Worm (Caenorhabditis elegans) whole organism, L4 larva: Measurements from ENCODE around the gene his-62.

Experiments
- F26F4.8 ChIP-seq: fragments of 200-800 bp; sonication (Bioruptor generic); conservative IDR thresholded peaks from 2 replicates; pipeline ENCODE4 v1.3.6; 2022; ENCODE audit warnings: missing genetic modification characterization, missing compliant biosample characterization
- F44E2.7 ChIP-seq: fragments of 200-800 bp; sonication (Bioruptor generic); IDR thresholded peaks from 2 replicates; pipeline ENCODE4 v2.1.2; 2022; ENCODE audit warnings: missing genetic modification characterization, missing compliant biosample characterization
- F49E8.2 ChIP-seq: sonication (generic microtip); optimal IDR thresholded peaks from 2 replicates; lab custom pipeline; 2016; ENCODE audit warnings: missing compliant biosample characterization, mild to moderate bottlenecking, missing genetic modification characterization, borderline replicate concordance
- T20F7.1 ChIP-seq: fragments of 200-800 bp; sonication (Bioruptor generic); optimal IDR thresholded peaks from 2 replicates; lab custom pipeline; 2018; ENCODE audit warnings: mild to moderate bottlenecking, missing genetic modification characterization, missing compliant biosample characterization
- Y105C5A.15 ChIP-seq: fragments of 200-800 bp; sonication (Bioruptor generic); IDR thresholded peaks from 2 replicates; pipeline ENCODE4 v1.3.6; 2022; ENCODE audit warnings: missing genetic modification characterization, missing compliant biosample characterization
- ZK337.2 ChIP-seq: fragments of 200-800 bp; sonication (Bioruptor generic); IDR thresholded peaks from 2 replicates; pipeline ENCODE4 v1.3.6; 2022; ENCODE audit warnings: missing genetic modification reagents, missing genetic modification characterization, missing compliant biosample characterization
- ZK546.5 ChIP-seq, 2 experiments: sonication (generic microtip); optimal IDR thresholded peaks; 2 replicates each; lab custom pipeline; 2017; ENCODE audit warnings: missing biosample characterization in 2 of 2, missing genetic modification characterization in 2 of 2
- aha-1 ChIP-seq: fragments of 150-350 bp; peaks from one replicate; lab custom pipeline; 2014; ENCODE audit warnings: missing biosample characterization, missing genetic modification characterization
- arid-1 ChIP-seq: fragments of 200-800 bp; sonication (Bioruptor generic); conservative IDR thresholded peaks from 2 replicates; pipeline ENCODE4 v1.3.6; 2022; ENCODE audit warnings: missing genetic modification reagents, missing genetic modification characterization, missing compliant biosample characterization
- ceh-28 ChIP-seq: fragments of 150-350 bp; optimal IDR thresholded peaks from 2 replicates; lab custom pipeline; 2014; ENCODE audit warnings: missing biosample characterization, missing genetic modification reagents, missing genetic modification characterization
- ces-1 ChIP-seq: fragments of 150-350 bp; sonication (generic microtip); optimal IDR thresholded peaks from 4 replicates; lab custom pipeline; 2014; ENCODE audit warnings: missing biosample characterization, missing genetic modification reagents, missing genetic modification characterization
- cey-2 ChIP-seq: sonication (generic microtip); optimal IDR thresholded peaks from 3 replicates; lab custom pipeline; 2017; ENCODE audit warnings: missing genetic modification characterization, mild to moderate bottlenecking, missing compliant biosample characterization, antibody characterized with exemption, borderline replicate concordance; ENCODE audit not compliant: insufficient read depth
- daf-12 ChIP-seq: fragments of 150-350 bp; optimal IDR thresholded peaks from 2 replicates; lab custom pipeline; 2014; ENCODE audit warnings: missing biosample characterization, missing genetic modification reagents, missing genetic modification characterization
- daf-8 ChIP-seq: fragments of 200-800 bp; sonication (Bioruptor generic); IDR thresholded peaks from 2 replicates; pipeline ENCODE4 v1.3.6; 2022; ENCODE audit warnings: missing genetic modification characterization, missing compliant biosample characterization
- dmd-8 ChIP-seq: fragments of 200-800 bp; sonication (Bioruptor generic); IDR thresholded peaks from 2 replicates; pipeline ENCODE4 v1.3.6; 2022; ENCODE audit warnings: missing genetic modification characterization, missing compliant biosample characterization
- egl-27 ChIP-seq: sonication (generic microtip); optimal IDR thresholded peaks from 3 replicates; lab custom pipeline; 2017; ENCODE audit warnings: missing biosample characterization, missing genetic modification reagents, missing genetic modification characterization
- hif-1 ChIP-seq, 2 experiments: sonication (generic microtip); optimal IDR thresholded peaks; 2 replicates each; lab custom pipeline; 2016 to 2017; ENCODE audit warnings: missing compliant biosample characterization in 2 of 2, missing genetic modification characterization in 2 of 2, missing genetic modification reagents in 2 of 2, missing genotype in 2 of 2, mild to moderate bottlenecking in 1 of 2
- hlh-30 ChIP-seq: sonication (generic microtip); optimal IDR thresholded peaks from 2 replicates; lab custom pipeline; 2017; ENCODE audit warnings: antibody characterized with exemption, mild to moderate bottlenecking, missing genetic modification characterization, missing compliant biosample characterization; ENCODE audit not compliant: insufficient read depth
- lim-7 ChIP-seq: fragments of 200-800 bp; sonication (Bioruptor generic); IDR thresholded peaks from 2 replicates; pipeline ENCODE4 v1.3.6; 2022; ENCODE audit warnings: missing genetic modification characterization, missing compliant biosample characterization
- lin-29 ChIP-seq: fragments of 200-800 bp; sonication (Bioruptor generic); IDR thresholded peaks from 2 replicates; pipeline ENCODE4 v1.3.6; 2022; ENCODE audit warnings: missing genetic modification reagents, missing genetic modification characterization, missing compliant biosample characterization
- lin-39 ChIP-seq: fragments of 150-350 bp; optimal IDR thresholded peaks from 2 replicates; lab custom pipeline; 2014; ENCODE audit warnings: missing biosample characterization, missing genetic modification reagents, missing genetic modification characterization
- mdl-1 ChIP-seq, 2 experiments: fragments of 150-350 bp in 1 of 2; sonication (generic microtip) in 1 of 2; optimal IDR thresholded peaks; 2 replicates each; lab custom pipeline; 2014 to 2017; ENCODE audit warnings: missing biosample characterization in 2 of 2, missing genetic modification characterization in 2 of 2
- mep-1 ChIP-seq: fragments of 150-350 bp; sonication (generic microtip); optimal IDR thresholded peaks from 3 replicates; lab custom pipeline; 2014; ENCODE audit warnings: missing biosample characterization, missing genetic modification characterization
- mxl-3 ChIP-seq: fragments of 200-800 bp; sonication (Bioruptor generic); optimal IDR thresholded peaks from 2 replicates; lab custom pipeline; 2018; ENCODE audit warnings: mild to moderate bottlenecking, missing genetic modification characterization, missing compliant biosample characterization
- nhr-10 ChIP-seq: fragments of 150-350 bp; optimal IDR thresholded peaks from 2 replicates; lab custom pipeline; 2014; ENCODE audit warnings: missing biosample characterization, missing genetic modification characterization
- nhr-11 ChIP-seq: fragments of 150-350 bp; optimal IDR thresholded peaks from 2 replicates; lab custom pipeline; 2014; ENCODE audit warnings: missing biosample characterization, missing genetic modification characterization
- nhr-111 ChIP-seq: fragments of 200-800 bp; sonication (Bioruptor generic); optimal IDR thresholded peaks from 2 replicates; lab custom pipeline; 2018; ENCODE audit warnings: mild to moderate bottlenecking, missing genetic modification characterization, missing compliant biosample characterization
- nhr-237 ChIP-seq: sonication (generic microtip); optimal IDR thresholded peaks from 2 replicates; lab custom pipeline; 2017; ENCODE audit warnings: missing biosample characterization, missing genetic modification characterization
- nhr-28 ChIP-seq: fragments of 150-350 bp; optimal IDR thresholded peaks from 2 replicates; lab custom pipeline; 2014; ENCODE audit warnings: missing biosample characterization, missing genetic modification characterization
- nhr-41 ChIP-seq: fragments of 200-800 bp; sonication (Bioruptor generic); IDR thresholded peaks from 2 replicates; pipeline ENCODE4 v1.3.6; 2022; ENCODE audit warnings: missing genetic modification reagents, missing genetic modification characterization, missing compliant biosample characterization
- nhr-42 ChIP-seq: fragments of 200-800 bp; sonication (Bioruptor generic); IDR thresholded peaks from 2 replicates; pipeline ENCODE4 v1.3.6; 2022; ENCODE audit warnings: missing genetic modification characterization, missing compliant biosample characterization
- nhr-48 ChIP-seq: sonication (generic microtip); optimal IDR thresholded peaks from 2 replicates; lab custom pipeline; 2016; ENCODE audit warnings: mild to moderate bottlenecking, missing genetic modification characterization, missing compliant biosample characterization
- nhr-6 ChIP-seq: fragments of 150-350 bp; optimal IDR thresholded peaks from 2 replicates; lab custom pipeline; 2014; ENCODE audit warnings: missing biosample characterization, missing genetic modification characterization
- rbr-2 ChIP-seq: sonication (generic microtip); optimal IDR thresholded peaks from 2 replicates; lab custom pipeline; 2016; ENCODE audit warnings: missing genotype, missing genetic modification characterization, missing compliant biosample characterization
- set-16 ChIP-seq: fragments of 200-800 bp; sonication (Bioruptor generic); IDR thresholded peaks from 2 replicates; pipeline ENCODE4 v1.3.6; 2022; ENCODE audit warnings: missing genetic modification reagents, missing genetic modification characterization, missing compliant biosample characterization
- snpc-1.2 ChIP-seq: fragments of 200-800 bp; sonication (Bioruptor generic); IDR thresholded peaks from 2 replicates; pipeline ENCODE4 v1.3.6; 2022; ENCODE audit warnings: missing genetic modification reagents, missing genetic modification characterization, missing compliant biosample characterization
- spr-3 ChIP-seq: fragments of 200-800 bp; sonication (Bioruptor generic); optimal IDR thresholded peaks from 2 replicates; lab custom pipeline; 2018; ENCODE audit warnings: mild to moderate bottlenecking, missing genetic modification characterization, missing compliant biosample characterization
- unc-39 ChIP-seq: sonication (generic microtip); optimal IDR thresholded peaks from 2 replicates; lab custom pipeline; 2017; ENCODE audit warnings: missing biosample characterization, missing genetic modification characterization
- unc-62 ChIP-seq, 3 experiments: fragments of 150-350 bp in 1 of 3; sonication (generic microtip); optimal IDR thresholded peaks in 2 of 3; peaks in 1 of 3; 1 replicate in 1 of 3; 2 replicates in 2 of 3; lab custom pipeline; 2014 to 2017; ENCODE audit warnings: missing biosample characterization in 3 of 3, missing genetic modification characterization in 3 of 3, missing genetic modification reagents in 3 of 3, missing genotype in 1 of 3
- zip-11 ChIP-seq: fragments of 200-800 bp; sonication (Bioruptor generic); IDR thresholded peaks from 2 replicates; pipeline ENCODE4 v1.3.6; 2022; ENCODE audit warnings: missing genetic modification characterization, missing compliant biosample characterization
- ztf-7 ChIP-seq: fragments of 150-350 bp; optimal IDR thresholded peaks from 2 replicates; lab custom pipeline; 2014; ENCODE audit warnings: missing biosample characterization, missing genetic modification characterization

Gene his-62

ce11 chrIV:7530226-7531070, 44.1 kb downstream of the his-62 start:
- no peak for TF ChIP-seq T20F7.1
- no peak for TF ChIP-seq lim-7
- TF ChIP-seq nhr-11 (tag; lab: Kevin White, UChicago): no peak
- TF ChIP-seq ZK546.5 (tag; optimal IDR thresholded peaks at IDR 0.05; lab: Kevin White, UChicago): no peak
- TF ChIP-seq dmd-8 (GFP tag; lab: Robert Waterston, UW): no peak
- peak; percentile 34 for TF ChIP-seq nhr-28 (tag; lab: Kevin White, UChicago)
- no peak for TF ChIP-seq ZK337.2 (GFP tag; lab: Robert Waterston, UW)
- TF ChIP-seq ces-1: no peak
- TF ChIP-seq ztf-7 (tag; lab: Kevin White, UChicago): no peak
- no peak for TF ChIP-seq nhr-111 (GFP tag; lab: Kevin White, UChicago)
- TF ChIP-seq arid-1: no peak
- TF ChIP-seq lin-29 (GFP tag; lab: Robert Waterston, UW): no peak
- no peak for TF ChIP-seq nhr-48
- no peak for TF ChIP-seq egl-27 (tag; lab: Kevin White, UChicago)
- TF ChIP-seq F26F4.8 (GFP tag; lab: Robert Waterston, UW): no peak
- no peak for TF ChIP-seq zip-11
- TF ChIP-seq nhr-6 (tag; lab: Kevin White, UChicago): no peak
- TF ChIP-seq snpc-1.2 (GFP tag; lab: Robert Waterston, UW): no peak
- no peak for TF ChIP-seq nhr-10 (tag; lab: Kevin White, UChicago)
- peak; percentile 92 for TF ChIP-seq aha-1
- TF ChIP-seq set-16: no peak
- TF ChIP-seq nhr-237: no peak
- TF ChIP-seq unc-62 (GFP tag; optimal IDR thresholded peaks at IDR 0.05 in 1 of 2; lab: Kevin White, UChicago): peak in 1 of 2 experiments; percentile 90
- TF ChIP-seq unc-62 (tag; optimal IDR thresholded peaks at IDR 0.05; lab: Kevin White, UChicago): no peak
- no peak for TF ChIP-seq Y105C5A.15
- no peak for TF ChIP-seq mep-1 (tag; lab: Kevin White, UChicago)
- TF ChIP-seq F44E2.7 (GFP tag; lab: Robert Waterston, UW): no peak
- TF ChIP-seq cey-2 (tag; lab: Kevin White, UChicago): peak; percentile 30
- TF ChIP-seq hlh-30 (tag; lab: Kevin White, UChicago): peak; percentile 33
- TF ChIP-seq hif-1 (tag; optimal IDR thresholded peaks at IDR 0.05; lab: Kevin White, UChicago): no peak
- no peak for TF ChIP-seq lin-39 (tag; lab: Kevin White, UChicago)
- TF ChIP-seq ceh-28 (tag; lab: Kevin White, UChicago): no peak
- TF ChIP-seq spr-3 (GFP tag; lab: Kevin White, UChicago): no peak
- peak in 1 of 2 experiments; percentile 34 for TF ChIP-seq mdl-1 (tag; optimal IDR thresholded peaks at IDR 0.05; lab: Kevin White, UChicago)
- TF ChIP-seq F49E8.2 (tag; lab: Kevin White, UChicago): no peak
- no peak for TF ChIP-seq unc-39 (tag; lab: Kevin White, UChicago)
- no peak for TF ChIP-seq daf-8
- no peak for TF ChIP-seq mxl-3 (GFP tag; lab: Kevin White, UChicago)
- TF ChIP-seq rbr-2: no peak
- TF ChIP-seq nhr-42 (GFP tag; lab: Robert Waterston, UW): no peak
- TF ChIP-seq daf-12: no peak
- no peak for TF ChIP-seq nhr-41 (GFP tag; lab: Robert Waterston, UW)
